Fruit fly (Drosophila melanogaster) whole organism, pupa: ENCODE results near the gene Cp7Fc.

Experiments used
- CG13204 ChIP-seq: fragments of 200-800 bp; sonication (Bioruptor generic); optimal IDR thresholded peaks from 2 replicates; lab custom pipeline; 2018; ENCODE audit warnings: missing biosample characterization, mild to moderate bottlenecking, missing genetic modification characterization, moderate library complexity
- CG14655 ChIP-seq: fragments of 200-800 bp; sonication (Bioruptor generic); optimal IDR thresholded peaks from 3 replicates; lab custom pipeline; 2017; ENCODE audit warnings: mild to moderate bottlenecking, missing biosample characterization, missing genetic modification reagents, missing genetic modification characterization
- CG34367 ChIP-seq: fragments of 200-800 bp; sonication (Bioruptor generic); optimal IDR thresholded peaks from 2 replicates; lab custom pipeline; 2018; ENCODE audit warnings: missing biosample characterization, mild to moderate bottlenecking, missing genetic modification characterization
- EcR ChIP-seq: fragments of 200-800 bp; sonication (Bioruptor generic); optimal IDR thresholded peaks from 3 replicates; lab custom pipeline; 2019; ENCODE audit warnings: missing biosample characterization, missing genetic modification characterization, mild to moderate bottlenecking, moderate library complexity, missing genetic modification reagents
- Ets98B ChIP-seq: fragments of 200-800 bp; sonication (Bioruptor generic); IDR thresholded peaks from 2 replicates; pipeline ENCODE4 v1.3.6; 2022; ENCODE audit warnings: missing biosample characterization, missing genetic modification characterization
- Pif1B ChIP-seq: fragments of 200-800 bp; sonication (Bioruptor generic); optimal IDR thresholded peaks from 3 replicates; lab custom pipeline; 2016; ENCODE audit warnings: missing biosample characterization, missing genetic modification characterization
- rn ChIP-seq: fragments of 200-800 bp; sonication (Bioruptor generic); IDR thresholded peaks from 2 replicates; pipeline ENCODE4 v1.3.6; 2022; ENCODE audit warnings: missing biosample characterization, missing genetic modification characterization

DNA sequence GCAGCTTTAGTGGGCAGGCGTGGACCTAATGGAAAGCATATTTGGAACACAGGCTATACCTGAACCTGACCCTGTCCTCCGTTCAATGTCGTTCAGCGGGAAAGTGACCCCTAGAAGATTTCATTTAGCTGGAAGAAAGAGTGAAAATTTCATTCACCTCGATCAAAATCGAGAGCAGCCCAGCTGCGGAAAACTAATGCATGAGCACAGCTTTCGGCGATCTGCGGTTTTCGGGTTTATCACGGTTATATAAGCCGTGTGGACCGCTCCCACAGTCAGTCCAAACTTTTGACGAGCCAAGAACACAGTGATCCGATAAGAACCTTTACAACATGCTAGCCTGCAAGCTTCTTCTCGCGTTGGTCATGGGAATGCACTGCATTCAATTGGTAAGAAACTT is 6.3 kb upstream of the Cp7Fc start, which contains the start of gene Cp7Fa:
- TF ChIP-seq CG14655 (GFP tag; lab: Kevin White, UChicago): no peak
- TF ChIP-seq rn (GFP tag; lab: Robert Waterston, UW): no peak
- TF ChIP-seq Ets98B (GFP tag; lab: Robert Waterston, UW): no peak
- TF ChIP-seq CG13204 (GFP tag; lab: Kevin White, UChicago): no peak
- TF ChIP-seq EcR (GFP tag; lab: Kevin White, UChicago): no peak
- no peak for TF ChIP-seq CG34367 (tag; lab: Kevin White, UChicago)
- no peak for TF ChIP-seq Pif1B (GFP tag; lab: Kevin White, UChicago)
